Worm (Caenorhabditis elegans): ENCODE data around the gene Y53F4B.12.
A peak's percentile ranks its signal among the peaks of the same experiment; 100 is the strongest.
"Not testable (repeated sequence)": the region's sequence is repeated elsewhere in the genome, so short reads cannot be mapped to it uniquely, and the experiment has no call there.

The Y53F4B.12 gene

ce11 chrII:14983909-14984308 lies 35.1 kb upstream of the Y53F4B.12 start, which contains the start of gene Y53F4B.5:
Y53F4B.5 (minus strand) TSS chrII:14984009.
- TF ChIP-seq rnt-1 (tag; optimal IDR thresholded peaks at IDR 0.05) (no peak), unc-30 (tag; optimal IDR thresholded peaks at IDR 0.05) (no peak), fos-1 (tag; optimal IDR thresholded peaks at IDR 0.05) (no peak), efl-1 (optimal IDR thresholded peaks at IDR 0.05) (no peak), efl-1 (GFP tag; optimal IDR thresholded peaks at IDR 0.05 in 1 of 2) (no peak), ama-1 (optimal IDR thresholded peaks at IDR 0.05) (no peak), nhr-90 (tag; optimal IDR thresholded peaks at IDR 0.05; ENCODE audit: poor library complexity) (no peak), lsy-2 (tag; optimal IDR thresholded peaks at IDR 0.05) (no peak)

ce11 chrII:14988171-14988570 lies 30.9 kb upstream of the Y53F4B.12 start, which contains the start of gene Y53F4B.43:
Y53F4B.43 (plus strand) TSS chrII:14988471.
- not testable (repeated sequence) for TF ChIP-seq unc-86, aha-1, snpc-4 (tag; optimal IDR thresholded peaks at IDR 0.05)

- not testable (repeated sequence) for TF ChIP-seq nhr-76 (tag; optimal IDR thresholded peaks at IDR 0.05); unc-98 (GFP tag; IDR thresholded peaks at IDR 0.05); rnt-1 (tag; optimal IDR thresholded peaks at IDR 0.05)
Observed at ce11 chrII:14992598-14992997, 26.4 kb upstream of the Y53F4B.12 start, which contains the start of gene Y53F4B.7. Y53F4B.7 (plus strand) TSS chrII:14992898.

ce11 chrII:15003410-15003809 lies 15.6 kb upstream of the Y53F4B.12 start, which contains the start of gene Y53F4B.10:
Y53F4B.10 (minus strand) TSS chrII:15003510.
- no peak for TF ChIP-seq ztf-4 (tag; optimal IDR thresholded peaks at IDR 0.05)
- no peak for TF ChIP-seq tlp-1 (tag; optimal IDR thresholded peaks at IDR 0.05)
- no peak for TF ChIP-seq irx-1 (tag; optimal IDR thresholded peaks at IDR 0.05)
- TF ChIP-seq tbx-2 (tag; optimal IDR thresholded peaks at IDR 0.05) = no peak
- no peak for TF ChIP-seq xbp-1 (tag; optimal IDR thresholded peaks at IDR 0.05)
- TF ChIP-seq aly-2 (tag; optimal IDR thresholded peaks at IDR 0.05) = no peak
- no peak for TF ChIP-seq zag-1 (tag; optimal IDR thresholded peaks at IDR 0.05)
- no peak for TF ChIP-seq fkh-4 (tag; optimal IDR thresholded peaks at IDR 0.05; ENCODE audit: borderline replicate concordance)
- TF ChIP-seq lir-3 (tag; optimal IDR thresholded peaks at IDR 0.05; ENCODE audit: poor library complexity) = no peak
- no peak for TF ChIP-seq C16A3.4 (tag; optimal IDR thresholded peaks at IDR 0.05)
- no peak for TF ChIP-seq efl-3 (GFP tag; optimal IDR thresholded peaks at IDR 0.05)
- TF ChIP-seq snu-23 (GFP tag; optimal IDR thresholded peaks at IDR 0.05) = no peak
- TF ChIP-seq unc-98 (GFP tag; IDR thresholded peaks at IDR 0.05) = no peak

- no peak for TF ChIP-seq fkh-8 (tag; optimal IDR thresholded peaks at IDR 0.05)
- peak; percentile 18 to 45 for TF ChIP-seq efl-1 (optimal IDR thresholded peaks at IDR 0.05)
- TF ChIP-seq efl-1 (GFP tag; optimal IDR thresholded peaks at IDR 0.05 in 1 of 2) = peak; percentile 27 to 76
- TF ChIP-seq nhr-90 (tag; optimal IDR thresholded peaks at IDR 0.05; ENCODE audit: poor library complexity) = no peak
- TF ChIP-seq lin-13 (GFP tag; optimal IDR thresholded peaks at IDR 0.05) = no peak
- TF ChIP-seq ztf-4 (tag; optimal IDR thresholded peaks at IDR 0.05) = no peak
- TF ChIP-seq nhr-85 (tag) = peak; percentile 44
- TF ChIP-seq ceh-82 (tag; optimal IDR thresholded peaks at IDR 0.05) = no peak
- no peak for TF ChIP-seq jun-1 (tag; optimal IDR thresholded peaks at IDR 0.05)
- no peak for TF ChIP-seq efl-3 (GFP tag; optimal IDR thresholded peaks at IDR 0.05)
- TF ChIP-seq tbx-2 (tag; optimal IDR thresholded peaks at IDR 0.05) = no peak
- peak in 1 of 3 experiments; percentile 38 for TF ChIP-seq dpl-1 (GFP tag; optimal IDR thresholded peaks at IDR 0.05)
- no peak for TF ChIP-seq nhr-71 (tag; optimal IDR thresholded peaks at IDR 0.05)
Observed at ce11 chrII:15004538-15004937, 14.5 kb upstream of the Y53F4B.12 start.

- TF ChIP-seq tbx-2 (tag; optimal IDR thresholded peaks at IDR 0.05) (no peak), fos-1 (tag; optimal IDR thresholded peaks at IDR 0.05) (no peak), aha-1 (tag; optimal IDR thresholded peaks at IDR 0.05) (no peak), hpl-2 (GFP tag; optimal IDR thresholded peaks at IDR 0.05) (no peak), jun-1 (tag; optimal IDR thresholded peaks at IDR 0.05) (no peak), C04F5.9 (tag; optimal IDR thresholded peaks at IDR 0.05) (no peak), nhr-12 (tag; optimal IDR thresholded peaks at IDR 0.05) (no peak), fkh-10 (GFP tag; optimal IDR thresholded peaks at IDR 0.05) (no peak), ama-1 (optimal IDR thresholded peaks at IDR 0.05) (no peak), nhr-19 (GFP tag; conservative IDR thresholded peaks at IDR 0.05) (no peak), elt-2 (tag; optimal IDR thresholded peaks at IDR 0.05) (no peak)
Observed at ce11 chrII:15005118-15005517, 13.9 kb upstream of the Y53F4B.12 start.

Measured in whole organism, L1 larva.